Fruit fly (Drosophila melanogaster) whole organism, prepupa: ENCODE results near the gene Spindly.

Source experiments
- Blimp-1 ChIP-seq: fragments of 200-800 bp; sonication (Bioruptor generic); optimal IDR thresholded peaks from 3 replicates; lab custom pipeline; 2017; ENCODE audit warnings: missing biosample characterization, missing genetic modification characterization, mild to moderate bottlenecking, moderate library complexity, missing genetic modification reagents
- CG10631 ChIP-seq: fragments of 200-800 bp; sonication (Bioruptor generic); optimal IDR thresholded peaks from 2 replicates; lab custom pipeline; 2016; ENCODE audit warnings: missing biosample characterization, missing genetic modification characterization
- CG10669 ChIP-seq: fragments of 200-800 bp; sonication (Bioruptor generic); optimal IDR thresholded peaks from 3 replicates; lab custom pipeline; 2018; ENCODE audit warnings: missing biosample characterization, mild to moderate bottlenecking, missing genetic modification characterization, moderate library complexity
- CG11762 ChIP-seq: fragments of 200-800 bp; sonication (Bioruptor generic); optimal IDR thresholded peaks from 3 replicates; lab custom pipeline; 2016; ENCODE audit warnings: missing biosample characterization, missing genetic modification characterization; ENCODE audit not compliant: insufficient read depth
- CG11902 ChIP-seq: fragments of 200-800 bp; sonication (Bioruptor generic); optimal IDR thresholded peaks from 3 replicates; lab custom pipeline; 2016; ENCODE audit warnings: missing biosample characterization, missing genetic modification characterization
- CG15336 ChIP-seq: fragments of 200-800 bp; sonication (Bioruptor generic); IDR thresholded peaks from 2 replicates; pipeline ENCODE4 v1.3.6; 2022; ENCODE audit warnings: missing biosample characterization, missing genetic modification characterization
- CG1621 ChIP-seq: fragments of 200-800 bp; sonication (Bioruptor generic); optimal IDR thresholded peaks from 3 replicates; lab custom pipeline; 2018; ENCODE audit warnings: missing biosample characterization, mild to moderate bottlenecking, missing genetic modification characterization
- CG3032 ChIP-seq: fragments of 200-800 bp; optimal IDR thresholded peaks from 2 replicates; lab custom pipeline; 2019; ENCODE audit warnings: missing biosample characterization, mild to moderate bottlenecking, missing genetic modification characterization, moderate library complexity
- CG31627 ChIP-seq: fragments of 200-800 bp; sonication (Bioruptor generic); optimal IDR thresholded peaks from 3 replicates; lab custom pipeline; 2016; ENCODE audit warnings: missing biosample characterization, missing genetic modification characterization
- CG32006 ChIP-seq: fragments of 200-800 bp; sonication (Bioruptor generic); optimal IDR thresholded peaks from 3 replicates; lab custom pipeline; 2017; ENCODE audit warnings: missing biosample characterization, mild to moderate bottlenecking, missing genetic modification characterization
- CG3919 ChIP-seq: fragments of 200-800 bp; sonication (Bioruptor generic); optimal IDR thresholded peaks from 3 replicates; lab custom pipeline; 2016; ENCODE audit warnings: missing biosample characterization, missing genetic modification characterization
- CG4318 ChIP-seq: fragments of 200-800 bp; sonication (Bioruptor generic); optimal IDR thresholded peaks from 3 replicates; lab custom pipeline; 2017; ENCODE audit warnings: missing biosample characterization, mild to moderate bottlenecking, missing genetic modification characterization
- CG6163 ChIP-seq: fragments of 200-800 bp; sonication (Bioruptor generic); IDR thresholded peaks from 3 replicates; pipeline ENCODE4 v1.3.6; 2022; ENCODE audit warnings: missing biosample characterization, missing genetic modification characterization
- CG6276 ChIP-seq: fragments of 200-800 bp; sonication (Bioruptor generic); optimal IDR thresholded peaks from 2 replicates; lab custom pipeline; 2017; ENCODE audit warnings: missing biosample characterization, mild to moderate bottlenecking, missing genetic modification characterization
- CG6808 ChIP-seq: fragments of 200-800 bp; sonication (Bioruptor generic); optimal IDR thresholded peaks from 3 replicates; lab custom pipeline; 2017; ENCODE audit warnings: missing biosample characterization, missing genetic modification characterization, mild to moderate bottlenecking, moderate library complexity, missing genetic modification reagents
- CG6854 ChIP-seq: fragments of 200-800 bp; sonication (Bioruptor generic); optimal IDR thresholded peaks from 2 replicates; lab custom pipeline; 2017; ENCODE audit warnings: missing biosample characterization, mild to moderate bottlenecking, missing genetic modification characterization
- CG7368 ChIP-seq: fragments of 200-800 bp; sonication (Bioruptor generic); optimal IDR thresholded peaks from 3 replicates; lab custom pipeline; 2016; ENCODE audit warnings: missing biosample characterization, missing genetic modification characterization
- CG8119 ChIP-seq: fragments of 200-800 bp; sonication (Bioruptor generic); IDR thresholded peaks from 3 replicates; pipeline ENCODE4 v1.3.6; 2022; ENCODE audit warnings: missing biosample characterization, missing genetic modification characterization
- CG8319 ChIP-seq: fragments of 200-800 bp; sonication (Bioruptor generic); optimal IDR thresholded peaks from 3 replicates; lab custom pipeline; 2016; ENCODE audit warnings: missing biosample characterization, missing genetic modification characterization
- CG9139 ChIP-seq: fragments of 200-800 bp; sonication (Bioruptor generic); optimal IDR thresholded peaks from 3 replicates; lab custom pipeline; 2017; ENCODE audit warnings: missing biosample characterization, mild to moderate bottlenecking, missing genetic modification characterization
- Eip75B ChIP-seq: fragments of 200-800 bp; sonication (Bioruptor generic); optimal IDR thresholded peaks from 3 replicates; lab custom pipeline; 2016; ENCODE audit warnings: missing biosample characterization, missing genetic modification characterization
- Eip78C ChIP-seq: fragments of 200-800 bp; sonication (Bioruptor generic); peaks from one replicate; lab custom pipeline; 2016; ENCODE audit warnings: missing biosample characterization, missing genetic modification characterization
- Eip93F ChIP-seq: fragments of 200-800 bp; sonication (Bioruptor generic); optimal IDR thresholded peaks from 2 replicates; lab custom pipeline; 2016; ENCODE audit warnings: missing biosample characterization, mild to moderate bottlenecking, missing genetic modification characterization
- Ets21C ChIP-seq: fragments of 200-800 bp; sonication (Bioruptor generic); optimal IDR thresholded peaks from 3 replicates; lab custom pipeline; 2016; ENCODE audit warnings: missing biosample characterization, missing genetic modification characterization
- Gug ChIP-seq: fragments of 200-800 bp; sonication (Bioruptor generic); IDR thresholded peaks from 2 replicates; pipeline ENCODE4 v1.3.6; 2022; ENCODE audit warnings: missing biosample characterization, missing genetic modification characterization
- Hr39 ChIP-seq: fragments of 200-800 bp; sonication (Bioruptor generic); optimal IDR thresholded peaks from 2 replicates; lab custom pipeline; 2016; ENCODE audit warnings: missing biosample characterization, missing genetic modification characterization
- Lpt ChIP-seq: fragments of 200-800 bp; sonication (Bioruptor generic); optimal IDR thresholded peaks from 3 replicates; lab custom pipeline; 2016; ENCODE audit warnings: missing biosample characterization, missing genetic modification characterization
- OdsH ChIP-seq: fragments of 200-800 bp; sonication (Bioruptor generic); optimal IDR thresholded peaks from 3 replicates; lab custom pipeline; 2016; ENCODE audit warnings: missing biosample characterization, missing genetic modification characterization
- Smox ChIP-seq: fragments of 200-800 bp; sonication (Bioruptor generic); optimal IDR thresholded peaks from 3 replicates; lab custom pipeline; 2016; ENCODE audit warnings: missing biosample characterization, missing genetic modification characterization
- Sox102F ChIP-seq: fragments of 200-800 bp; sonication (Bioruptor generic); optimal IDR thresholded peaks from 2 replicates; lab custom pipeline; 2016; ENCODE audit warnings: missing biosample characterization, mild to moderate bottlenecking, missing genetic modification characterization
- Sox14 ChIP-seq: fragments of 200-800 bp; sonication (Bioruptor generic); optimal IDR thresholded peaks from 3 replicates; lab custom pipeline; 2016; ENCODE audit warnings: missing biosample characterization, missing genetic modification characterization
- Sox15 ChIP-seq: fragments of 200-800 bp; sonication (Bioruptor generic); optimal IDR thresholded peaks from 3 replicates; lab custom pipeline; 2016; ENCODE audit warnings: missing biosample characterization, missing genetic modification characterization
- achi ChIP-seq: fragments of 200-800 bp; sonication (Bioruptor generic); optimal IDR thresholded peaks from 3 replicates; lab custom pipeline; 2016; ENCODE audit warnings: missing biosample characterization, missing genetic modification characterization
- acj6 ChIP-seq: fragments of 200-800 bp; sonication (Bioruptor generic); optimal IDR thresholded peaks from 3 replicates; lab custom pipeline; 2016; ENCODE audit warnings: missing biosample characterization, missing genetic modification characterization
- cyc ChIP-seq: fragments of 200-800 bp; sonication (Bioruptor generic); optimal IDR thresholded peaks from 3 replicates; lab custom pipeline; 2016; ENCODE audit warnings: missing biosample characterization, missing genetic modification characterization
- eg ChIP-seq: fragments of 200-800 bp; sonication (Bioruptor generic); IDR thresholded peaks from 3 replicates; pipeline ENCODE4 v1.3.6; 2022; ENCODE audit warnings: missing biosample characterization, missing genetic modification characterization
- fd59A ChIP-seq: fragments of 200-800 bp; sonication (Bioruptor generic); optimal IDR thresholded peaks from 2 replicates; lab custom pipeline; 2017; ENCODE audit warnings: missing biosample characterization, mild to moderate bottlenecking, missing genetic modification characterization, missing genetic modification reagents
- fd85E ChIP-seq: fragments of 200-800 bp; sonication (Bioruptor generic); optimal IDR thresholded peaks from 3 replicates; lab custom pipeline; 2016; ENCODE audit warnings: missing biosample characterization, missing genetic modification characterization
- fkh ChIP-seq: fragments of 200-800 bp; sonication (Bioruptor generic); optimal IDR thresholded peaks from 3 replicates; lab custom pipeline; 2017; ENCODE audit warnings: missing biosample characterization, mild to moderate bottlenecking, missing genetic modification characterization, moderate library complexity
- lz ChIP-seq: fragments of 200-800 bp; sonication (Bioruptor generic); optimal IDR thresholded peaks from 3 replicates; lab custom pipeline; 2016; ENCODE audit warnings: missing biosample characterization, missing genetic modification characterization
- net ChIP-seq: fragments of 200-800 bp; sonication (Bioruptor generic); optimal IDR thresholded peaks from 3 replicates; lab custom pipeline; 2016; ENCODE audit warnings: missing biosample characterization, missing genetic modification characterization
- pdm3 ChIP-seq: fragments of 200-800 bp; sonication (Bioruptor generic); optimal IDR thresholded peaks from 3 replicates; lab custom pipeline; 2016; ENCODE audit warnings: missing biosample characterization, missing genetic modification characterization
- salr ChIP-seq, 2 experiments: fragments of 200-800 bp; sonication (Bioruptor generic); optimal IDR thresholded peaks; 3 replicates each; lab custom pipeline; 2016 to 2018; ENCODE audit warnings: missing biosample characterization in 2 of 2, missing genetic modification characterization in 2 of 2, mild to moderate bottlenecking in 1 of 2
- spab ChIP-seq: fragments of 200-800 bp; sonication (Bioruptor generic); optimal IDR thresholded peaks from 2 replicates; lab custom pipeline; 2017; ENCODE audit warnings: missing biosample characterization, mild to moderate bottlenecking, missing genetic modification characterization, missing genetic modification reagents
- ss ChIP-seq, 2 experiments: fragments of 200-800 bp; sonication (Bioruptor generic); optimal IDR thresholded peaks; 2 replicates in 1 of 2; 3 replicates in 1 of 2; lab custom pipeline; 2017 to 2018; ENCODE audit warnings: mild to moderate bottlenecking in 2 of 2, missing biosample characterization in 2 of 2, missing genetic modification characterization in 2 of 2, moderate library complexity in 1 of 2
- svp ChIP-seq: fragments of 200-800 bp; sonication (Bioruptor generic); peaks from one replicate; lab custom pipeline; 2016; ENCODE audit warnings: missing biosample characterization, missing genetic modification characterization
- vri ChIP-seq: fragments of 200-800 bp; sonication (Bioruptor generic); optimal IDR thresholded peaks from 3 replicates; lab custom pipeline; 2016; ENCODE audit warnings: missing biosample characterization, mild to moderate bottlenecking, missing genetic modification characterization

Gene Spindly

DNA sequence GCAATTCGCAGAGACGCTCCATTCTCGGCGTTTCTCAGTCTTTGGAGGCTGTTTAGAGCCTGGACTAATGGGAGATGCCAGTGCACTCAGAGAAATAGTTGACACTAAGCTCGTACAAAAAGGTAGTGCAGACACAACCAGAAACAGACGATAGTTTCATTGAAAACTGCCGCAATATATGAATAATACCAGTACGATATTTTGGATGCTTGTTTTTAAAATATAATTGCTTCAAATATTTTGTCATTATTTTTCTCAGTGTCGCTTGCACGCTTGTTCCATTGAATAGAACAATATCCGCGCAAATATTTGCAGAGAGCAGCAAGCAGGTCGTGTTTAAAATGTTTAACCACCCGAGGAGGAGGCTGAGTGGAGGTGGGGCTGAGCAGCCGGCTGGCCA lies 46.4 kb upstream of the Spindly start (continued):
- TF ChIP-seq Hr39 (GFP tag; lab: Kevin White, UChicago), result peak; percentile 22
- TF ChIP-seq lz (GFP tag; lab: Kevin White, UChicago), result no peak
- TF ChIP-seq CG6163, result peak; percentile 67
- peak; percentile 17 for TF ChIP-seq cyc (GFP tag; lab: Kevin White, UChicago)
- TF ChIP-seq CG15336 (GFP tag; lab: Robert Waterston, UW), result peak; percentile 41
- peak; percentile 22 for TF ChIP-seq Eip75B (GFP tag; lab: Kevin White, UChicago)
- no peak; the same call in 1 of the 2 replicates for TF ChIP-seq Gug (GFP tag; lab: Robert Waterston, UW)
- no peak for TF ChIP-seq CG6808 (GFP tag; lab: Kevin White, UChicago)
- TF ChIP-seq CG31627 (GFP tag; lab: Kevin White, UChicago), result no peak
- peak; percentile 55 for TF ChIP-seq CG32006 (GFP tag; lab: Kevin White, UChicago)
- no peak for TF ChIP-seq Lpt
- TF ChIP-seq CG8119 (GFP tag; lab: Robert Waterston, UW), result peak; percentile 41; the same call in 1 of the 3 replicates
- no peak for TF ChIP-seq fd59A (GFP tag; lab: Kevin White, UChicago)
- no peak for TF ChIP-seq CG6854
- TF ChIP-seq fkh, result no peak

- TF ChIP-seq lz (GFP tag; lab: Kevin White, UChicago), result no peak
- TF ChIP-seq net (GFP tag; lab: Kevin White, UChicago), result no peak
- TF ChIP-seq CG10631 (GFP tag; lab: Kevin White, UChicago), result peak; percentile 30
- TF ChIP-seq vri (GFP tag; lab: Kevin White, UChicago), result no peak
- TF ChIP-seq Sox102F (GFP tag; lab: Kevin White, UChicago), result no peak
- no peak for TF ChIP-seq Hr39 (GFP tag; lab: Kevin White, UChicago)
- TF ChIP-seq CG8319 (GFP tag; lab: Kevin White, UChicago), result no peak
- no peak for TF ChIP-seq CG31627 (GFP tag; lab: Kevin White, UChicago)
- TF ChIP-seq CG9139 (GFP tag; lab: Kevin White, UChicago), result no peak
- no peak for TF ChIP-seq cyc (GFP tag; lab: Kevin White, UChicago)
- TF ChIP-seq spab (GFP tag; lab: Kevin White, UChicago), result no peak
- TF ChIP-seq CG3032 (tag; lab: Kevin White, UChicago), result no peak
- no peak for TF ChIP-seq fd59A (GFP tag; lab: Kevin White, UChicago)
- no peak for TF ChIP-seq Blimp-1 (GFP tag; lab: Kevin White, UChicago)
- TF ChIP-seq CG7368 (GFP tag; lab: Kevin White, UChicago), result no peak
- no peak for TF ChIP-seq svp (GFP tag; lab: Kevin White, UChicago)
- TF ChIP-seq Eip93F (GFP tag; lab: Kevin White, UChicago), result no peak
- TF ChIP-seq Lpt, result no peak
- no peak for TF ChIP-seq CG1621 (tag; lab: Kevin White, UChicago)
- no peak for TF ChIP-seq Ets21C (GFP tag; lab: Kevin White, UChicago)
- no peak for TF ChIP-seq CG10669 (GFP tag; lab: Kevin White, UChicago)
- TF ChIP-seq Eip75B (GFP tag; lab: Kevin White, UChicago), result no peak
- no peak for TF ChIP-seq acj6 (GFP tag; lab: Kevin White, UChicago)
- peak; percentile 65 for TF ChIP-seq Eip78C (GFP tag; lab: Kevin White, UChicago)
- no peak for TF ChIP-seq achi (GFP tag; lab: Kevin White, UChicago)
- no peak for TF ChIP-seq fd85E (GFP tag; lab: Kevin White, UChicago)
- TF ChIP-seq CG6276 (GFP tag; lab: Kevin White, UChicago), result no peak
- TF ChIP-seq fkh, result peak; percentile 67
- no peak for TF ChIP-seq Gug (GFP tag; lab: Robert Waterston, UW)
- TF ChIP-seq Smox (GFP tag; lab: Kevin White, UChicago), result no peak
- peak; percentile 12 for TF ChIP-seq CG4318 (GFP tag; lab: Kevin White, UChicago)
- TF ChIP-seq CG11902 (GFP tag; lab: Kevin White, UChicago), result no peak
- no peak for TF ChIP-seq salr (GFP tag; optimal IDR thresholded peaks at IDR 0.05; lab: Kevin White, UChicago)
- peak; percentile 5 for TF ChIP-seq OdsH
- 0 out of 3 replicates have a peak, but pooled peaks have one; percentile 37 for TF ChIP-seq CG8119 (GFP tag; lab: Robert Waterston, UW)
- no peak for TF ChIP-seq ss (GFP tag; optimal IDR thresholded peaks at IDR 0.05; lab: Kevin White, UChicago)
- no peak for TF ChIP-seq Sox14 (GFP tag; lab: Kevin White, UChicago)
- TF ChIP-seq pdm3, result no peak
- 0 out of 3 replicates have a peak, but pooled peaks have one; percentile 25 for TF ChIP-seq eg (GFP tag; lab: Robert Waterston, UW)
- TF ChIP-seq Sox15, result no peak
- TF ChIP-seq CG11762, result no peak
- TF ChIP-seq CG3919 (GFP tag; lab: Kevin White, UChicago), result no peak
- no peak for TF ChIP-seq CG15336 (GFP tag; lab: Robert Waterston, UW)
These were observed 45.7 kb upstream of the Spindly start, which contains the start of gene CG43815 for dm6 chr2L:3575679-3576442. Gene CG43815, plus strand, starts transcription at chr2L:3576210.
